Worm (Caenorhabditis elegans) whole organism, L4 larva: ENCODE data around the gene try-12.

Experiments
- mdl-1 ChIP-seq, 2 experiments: fragments of 150-350 bp in 1 of 2; sonication (generic microtip) in 1 of 2; optimal IDR thresholded peaks; 2 replicates each; lab custom pipeline; 2014 to 2017; ENCODE audit warnings: missing biosample characterization in 2 of 2, missing genetic modification characterization in 2 of 2
- pqm-1 ChIP-seq: sonication (generic microtip); optimal IDR thresholded peaks from 2 replicates; lab custom pipeline; 2017; ENCODE audit warnings: missing biosample characterization, missing genetic modification characterization
- skn-1 ChIP-seq: fragments of 150-350 bp; optimal IDR thresholded peaks from 2 replicates; lab custom pipeline; 2014; ENCODE audit warnings: missing biosample characterization, missing genetic modification characterization

DNA sequence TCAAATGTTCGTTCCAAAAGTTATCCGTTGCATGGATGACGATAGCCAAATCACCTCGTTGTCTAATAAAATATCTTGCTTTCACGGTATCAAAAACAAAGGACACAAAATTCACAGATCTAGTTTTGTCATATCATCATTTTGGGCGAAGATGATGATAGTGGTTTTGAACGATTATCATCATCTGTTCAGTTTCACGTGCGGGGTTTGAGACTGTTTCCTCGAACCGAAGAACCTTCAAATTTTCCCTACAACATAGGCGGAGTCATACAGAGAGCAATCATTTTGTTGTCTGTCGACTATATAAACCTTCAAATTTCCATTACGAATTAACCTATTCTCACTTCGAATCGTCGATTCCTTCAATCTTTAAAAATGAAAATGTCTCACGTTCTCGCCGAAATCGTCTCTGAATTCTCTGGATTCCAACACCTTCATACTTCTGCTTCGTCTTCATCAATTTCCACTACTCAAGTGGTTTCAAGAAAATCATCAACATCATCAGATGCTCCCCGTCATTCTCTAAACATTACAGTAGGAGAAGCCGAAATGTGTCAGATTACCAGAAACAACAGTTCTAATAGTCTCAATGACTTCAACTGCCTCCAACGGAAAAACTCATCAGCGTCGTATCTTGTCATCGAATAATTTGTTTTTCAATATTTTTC lies 35.9 kb upstream of the try-12 start, which contains the start of gene F18E3.11:
- TF ChIP-seq pqm-1 (tag; lab: Kevin White, UChicago) (no peak), mdl-1 (tag; optimal IDR thresholded peaks at IDR 0.05; lab: Kevin White, UChicago) (peak in 1 of 2 experiments; percentile 69), skn-1 (tag; lab: Kevin White, UChicago) (no peak)
